Worm (Caenorhabditis elegans) whole organism, L3 larva: ENCODE measurements around the gene prx-10.
A peak's percentile ranks its signal among the peaks of the same experiment; 100 is the strongest.

Experiments
- R02D3.7 ChIP-seq: fragments of 150-350 bp; optimal IDR thresholded peaks from 2 replicates; lab custom pipeline; 2014; ENCODE audit warnings: missing biosample characterization, missing genetic modification characterization
- ama-1 ChIP-seq: fragments of 150-350 bp; optimal IDR thresholded peaks from 2 replicates; lab custom pipeline; 2018
- egl-27 ChIP-seq: sonication (generic microtip); optimal IDR thresholded peaks from 4 replicates; lab custom pipeline; 2017; ENCODE audit warnings: missing biosample characterization, missing genetic modification reagents, missing genetic modification characterization
- elt-1 ChIP-seq: fragments of 150-350 bp; optimal IDR thresholded peaks from 2 replicates; lab custom pipeline; 2014; ENCODE audit warnings: missing biosample characterization, missing genetic modification characterization
- hmg-11 ChIP-seq: sonication (generic microtip); optimal IDR thresholded peaks from 2 replicates; lab custom pipeline; 2016; ENCODE audit warnings: missing genetic modification characterization, missing compliant biosample characterization
- jun-1 ChIP-seq: fragments of 150-350 bp; optimal IDR thresholded peaks from 2 replicates; lab custom pipeline; 2014; ENCODE audit warnings: missing biosample characterization, missing genetic modification reagents, missing genetic modification characterization
- lin-39 ChIP-seq: fragments of 150-350 bp; optimal IDR thresholded peaks from 2 replicates; lab custom pipeline; 2018; ENCODE audit warnings: missing biosample characterization, missing genetic modification reagents, missing genetic modification characterization
- sea-2 ChIP-seq: fragments of 150-350 bp; sonication (generic microtip); optimal IDR thresholded peaks from 4 replicates; lab custom pipeline; 2014; ENCODE audit warnings: missing biosample characterization, missing genetic modification reagents, missing genetic modification characterization
- snpc-4 ChIP-seq: fragments of 150-350 bp; optimal IDR thresholded peaks from 2 replicates; lab custom pipeline; 2014; ENCODE audit warnings: missing biosample characterization, missing genetic modification characterization

DNA sequence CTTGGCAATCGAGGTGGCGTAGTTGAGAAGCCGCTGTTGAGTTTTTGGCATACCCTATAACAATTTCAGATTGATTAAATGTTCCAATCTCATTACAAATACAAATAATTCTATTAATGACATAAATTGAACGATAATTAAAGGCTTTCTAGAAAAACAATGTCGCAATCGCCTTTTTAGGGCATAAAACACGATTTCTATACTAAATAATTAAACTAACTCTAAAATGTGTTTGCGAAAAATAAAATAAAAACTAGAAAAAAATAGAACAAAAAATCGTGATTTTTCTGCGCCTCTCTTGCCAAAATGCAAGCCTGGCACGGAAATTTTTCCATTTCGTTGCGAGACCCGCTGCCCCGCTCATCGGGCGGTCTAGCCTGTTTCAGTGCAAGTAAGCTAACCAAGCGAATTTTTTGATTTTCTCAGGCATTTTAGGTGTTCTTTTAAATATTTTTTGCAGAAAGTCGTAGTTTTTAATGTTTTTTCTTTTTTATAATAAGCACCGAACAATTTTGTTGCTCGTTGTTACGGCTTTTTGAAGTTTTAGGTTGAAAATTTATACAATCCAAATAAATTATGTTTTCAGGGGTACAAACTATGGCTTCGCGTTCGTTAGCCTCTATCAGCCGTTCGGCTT is 8.3 kb upstream of the prx-10 start, which contains the start of the genes C34E10.12, C34E10.10 and atp-2:
- TF ChIP-seq sea-2, result no peak
- no peak for TF ChIP-seq elt-1 (tag; lab: Kevin White, UChicago)
- TF ChIP-seq egl-27 (tag; lab: Kevin White, UChicago), result no peak
- peak; percentile 94 for TF ChIP-seq lin-39 (tag; lab: Kevin White, UChicago)
- peak; percentile 2 for TF ChIP-seq jun-1
- peak; percentile 91 for TF ChIP-seq hmg-11 (tag; lab: Kevin White, UChicago)
- peak; percentile 40 for TF ChIP-seq snpc-4 (tag; lab: Kevin White, UChicago)
- peak; percentile 42 for TF ChIP-seq ama-1 (lab: Kevin White, UChicago)
- TF ChIP-seq R02D3.7, result peak; percentile 50
